Fruit fly (Drosophila melanogaster): ENCODE data around the gene CG13033.

Gene CG13033

dm6 chr3L:16533932-16534331, 11.5 kb downstream of the CG13033 start:
- TF ChIP-seq dmrt93B (GFP tag; optimal IDR thresholded peaks at IDR 0.05), result no peak
- peak; percentile 11 for TF ChIP-seq fru (GFP tag; optimal IDR thresholded peaks at IDR 0.05)
- TF ChIP-seq sv (GFP tag; optimal IDR thresholded peaks at IDR 0.05), result peak; percentile 74
- TF ChIP-seq h (GFP tag; optimal IDR thresholded peaks at IDR 0.05), result peak; percentile 17

dm6 chr3L:16497198-16497701, 48.2 kb downstream of the CG13033 start, which contains the start of gene st:
Gene st, plus strand, starts transcription at chr3L:16497651.
- TF ChIP-seq dl (GFP tag; optimal IDR thresholded peaks at IDR 0.05; ENCODE audit: insufficient read depth in 1 of 2, partially characterized antibody in 2 of 2) (no peak), Jra (GFP tag; optimal IDR thresholded peaks at IDR 0.05) (no peak), dmrt93B (GFP tag; optimal IDR thresholded peaks at IDR 0.05) (no peak), foxo (GFP tag; optimal IDR thresholded peaks at IDR 0.05) (no peak), Rel (GFP tag; optimal IDR thresholded peaks at IDR 0.05) (no peak), Rel (tag; optimal IDR thresholded peaks at IDR 0.05) (no peak)

- TF ChIP-seq psq (GFP tag; optimal IDR thresholded peaks at IDR 0.05) (no peak), Hnf4 (GFP tag; optimal IDR thresholded peaks at IDR 0.05) (no peak), Hr83 (GFP tag; optimal IDR thresholded peaks at IDR 0.05; ENCODE audit: poor library complexity, severe bottlenecking) (no peak), Jra (GFP tag; optimal IDR thresholded peaks at IDR 0.05) (no peak), dl (GFP tag; optimal IDR thresholded peaks at IDR 0.05; ENCODE audit: insufficient read depth in 1 of 2, partially characterized antibody in 2 of 2) (no peak), Vsx2 (GFP tag; optimal IDR thresholded peaks at IDR 0.05; ENCODE audit: partially characterized antibody) (no peak), Dif (GFP tag; optimal IDR thresholded peaks at IDR 0.05; ENCODE audit: partially characterized antibody) (no peak), woc (GFP tag; optimal IDR thresholded peaks at IDR 0.05) (no peak), dmrt93B (GFP tag; optimal IDR thresholded peaks at IDR 0.05) (no peak), Dfd (GFP tag; optimal IDR thresholded peaks at IDR 0.05) (no peak), pan (optimal IDR thresholded peaks at IDR 0.05) (no peak), tai (GFP tag; optimal IDR thresholded peaks at IDR 0.05) (no peak), Mio (GFP tag; optimal IDR thresholded peaks at IDR 0.05) (no peak), rgr (GFP tag; optimal IDR thresholded peaks at IDR 0.05) (no peak), GATAd (GFP tag; optimal IDR thresholded peaks at IDR 0.05) (no peak)
Observed at dm6 chr3L:16495989-16496797, 49.2 kb downstream of the CG13033 start, which contains the start of gene CG42514. Gene CG42514, minus strand, starts transcription at chr3L:16496236.

- TF ChIP-seq dmrt93B (GFP tag; optimal IDR thresholded peaks at IDR 0.05) (no peak), fru (GFP tag; optimal IDR thresholded peaks at IDR 0.05) (no peak), ey (GFP tag; optimal IDR thresholded peaks at IDR 0.05) (no peak)
Observed at dm6 chr3L:16495235-16495634, 50.2 kb downstream of the CG13033 start.

- TF ChIP-seq OdsH (GFP tag; optimal IDR thresholded peaks at IDR 0.05), result no peak
- TF ChIP-seq ey (GFP tag; optimal IDR thresholded peaks at IDR 0.05), result no peak
- TF ChIP-seq usp (GFP tag; optimal IDR thresholded peaks at IDR 0.05), result no peak
- no peak for TF ChIP-seq Hr78 (GFP tag; optimal IDR thresholded peaks at IDR 0.05)
- TF ChIP-seq lola (GFP tag; optimal IDR thresholded peaks at IDR 0.05), result no peak
- TF ChIP-seq HLH106 (tag; optimal IDR thresholded peaks at IDR 0.05), result peak; percentile 36
- no peak for TF ChIP-seq Myc (optimal IDR thresholded peaks at IDR 0.05)
- TF ChIP-seq fru (GFP tag; optimal IDR thresholded peaks at IDR 0.05), result peak; percentile 54
- TF ChIP-seq woc (GFP tag; optimal IDR thresholded peaks at IDR 0.05), result peak; percentile 68
- no peak for TF ChIP-seq psq (GFP tag; optimal IDR thresholded peaks at IDR 0.05)
- TF ChIP-seq Dfd (GFP tag; optimal IDR thresholded peaks at IDR 0.05), result no peak
- no peak for TF ChIP-seq N (GFP tag; optimal IDR thresholded peaks at IDR 0.05)
- TF ChIP-seq h (GFP tag; optimal IDR thresholded peaks at IDR 0.05), result peak; percentile 13
- TF ChIP-seq Hnf4 (GFP tag; optimal IDR thresholded peaks at IDR 0.05), result no peak
- no peak for TF ChIP-seq Dif (GFP tag; optimal IDR thresholded peaks at IDR 0.05; ENCODE audit: partially characterized antibody)
- TF ChIP-seq Mio (GFP tag; optimal IDR thresholded peaks at IDR 0.05), result no peak
- TF ChIP-seq foxo (GFP tag; optimal IDR thresholded peaks at IDR 0.05), result peak in 1 of 2 experiments; percentile 29
- TF ChIP-seq dmrt93B (GFP tag; optimal IDR thresholded peaks at IDR 0.05), result no peak
- no peak for TF ChIP-seq jim (GFP tag; optimal IDR thresholded peaks at IDR 0.05)
- no peak for TF ChIP-seq dl (GFP tag; optimal IDR thresholded peaks at IDR 0.05; ENCODE audit: insufficient read depth in 1 of 2, partially characterized antibody in 2 of 2)
- TF ChIP-seq Vsx2 (GFP tag; optimal IDR thresholded peaks at IDR 0.05; ENCODE audit: partially characterized antibody), result no peak
- no peak for TF ChIP-seq CG9705 (GFP tag; optimal IDR thresholded peaks at IDR 0.05)
- no peak for TF ChIP-seq pan (optimal IDR thresholded peaks at IDR 0.05)
- no peak for TF ChIP-seq brk (GFP tag; optimal IDR thresholded peaks at IDR 0.05)
- TF ChIP-seq sv (GFP tag; optimal IDR thresholded peaks at IDR 0.05), result no peak
- TF ChIP-seq Hr83 (GFP tag; optimal IDR thresholded peaks at IDR 0.05; ENCODE audit: poor library complexity, severe bottlenecking), result no peak
- no peak for TF ChIP-seq tai (GFP tag; optimal IDR thresholded peaks at IDR 0.05)
Observed at dm6 chr3L:16494651-16495074, 50.8 kb downstream of the CG13033 start.

Data from whole organism, wandering third instar larva.